Worm (Caenorhabditis elegans) whole organism, L3 larva: ENCODE results near the gene K02E10.5.

ENCODE experiments used
- lin-39 ChIP-seq: fragments of 150-350 bp; optimal IDR thresholded peaks from 2 replicates; lab custom pipeline; 2018; ENCODE audit warnings: missing biosample characterization, missing genetic modification reagents, missing genetic modification characterization
- mdl-1 ChIP-seq: fragments of 150-350 bp; optimal IDR thresholded peaks from 2 replicates; lab custom pipeline; 2014; ENCODE audit warnings: missing biosample characterization, missing genetic modification characterization
- nhr-12 ChIP-seq: fragments of 150-350 bp; optimal IDR thresholded peaks from 2 replicates; lab custom pipeline; 2014; ENCODE audit warnings: missing biosample characterization, missing genetic modification characterization
- nhr-28 ChIP-seq: fragments of 150-350 bp; optimal IDR thresholded peaks from 2 replicates; lab custom pipeline; 2014; ENCODE audit warnings: missing biosample characterization, missing genetic modification characterization
- pha-4 ChIP-seq: fragments of 150-350 bp; optimal IDR thresholded peaks from 2 replicates; lab custom pipeline; 2014; ENCODE audit warnings: missing biosample characterization, missing genetic modification reagents, missing genetic modification characterization
- snpc-4 ChIP-seq: fragments of 150-350 bp; optimal IDR thresholded peaks from 2 replicates; lab custom pipeline; 2014; ENCODE audit warnings: missing biosample characterization, missing genetic modification characterization

ce11 chrX:2438857-2439256 is 39.9 kb downstream of the K02E10.5 start, which contains the start of gene gid-2:
- TF ChIP-seq snpc-4 (tag; lab: Kevin White, UChicago), result no peak
- TF ChIP-seq nhr-12 (tag; lab: Kevin White, UChicago), result no peak
- TF ChIP-seq pha-4 (tag; lab: Kevin White, UChicago), result no peak
- TF ChIP-seq lin-39 (tag; lab: Kevin White, UChicago), result no peak
- TF ChIP-seq mdl-1 (tag; lab: Kevin White, UChicago), result no peak
- no peak for TF ChIP-seq nhr-28
